Fruit fly (Drosophila melanogaster) whole organism, prepupa: ENCODE data around the gene CG14074.

Experiments
- Blimp-1 ChIP-seq: fragments of 200-800 bp; sonication (Bioruptor generic); optimal IDR thresholded peaks from 3 replicates; lab custom pipeline; 2017; ENCODE audit warnings: missing biosample characterization, missing genetic modification characterization, mild to moderate bottlenecking, moderate library complexity, missing genetic modification reagents
- CG10631 ChIP-seq: fragments of 200-800 bp; sonication (Bioruptor generic); optimal IDR thresholded peaks from 2 replicates; lab custom pipeline; 2016; ENCODE audit warnings: missing biosample characterization, missing genetic modification characterization
- CG10669 ChIP-seq: fragments of 200-800 bp; sonication (Bioruptor generic); optimal IDR thresholded peaks from 3 replicates; lab custom pipeline; 2018; ENCODE audit warnings: missing biosample characterization, mild to moderate bottlenecking, missing genetic modification characterization, moderate library complexity
- CG11294 ChIP-seq: fragments of 200-800 bp; sonication (Bioruptor generic); IDR thresholded peaks from 2 replicates; pipeline ENCODE4 v1.3.6; 2022; ENCODE audit warnings: missing biosample characterization, missing genetic modification characterization
- CG15336 ChIP-seq: fragments of 200-800 bp; sonication (Bioruptor generic); IDR thresholded peaks from 2 replicates; pipeline ENCODE4 v1.3.6; 2022; ENCODE audit warnings: missing biosample characterization, missing genetic modification characterization
- CG16779 ChIP-seq: fragments of 200-800 bp; sonication (Bioruptor generic); optimal IDR thresholded peaks from 3 replicates; lab custom pipeline; 2017; ENCODE audit warnings: missing biosample characterization, mild to moderate bottlenecking, missing genetic modification characterization
- CG3032 ChIP-seq: fragments of 200-800 bp; optimal IDR thresholded peaks from 2 replicates; lab custom pipeline; 2019; ENCODE audit warnings: missing biosample characterization, mild to moderate bottlenecking, missing genetic modification characterization, moderate library complexity
- CG32006 ChIP-seq: fragments of 200-800 bp; sonication (Bioruptor generic); optimal IDR thresholded peaks from 3 replicates; lab custom pipeline; 2017; ENCODE audit warnings: missing biosample characterization, mild to moderate bottlenecking, missing genetic modification characterization
- CG34406 ChIP-seq: fragments of 200-800 bp; sonication (Bioruptor generic); optimal IDR thresholded peaks from 3 replicates; lab custom pipeline; 2016; ENCODE audit warnings: missing biosample characterization, missing genetic modification characterization
- CG3919 ChIP-seq: fragments of 200-800 bp; sonication (Bioruptor generic); optimal IDR thresholded peaks from 3 replicates; lab custom pipeline; 2016; ENCODE audit warnings: missing biosample characterization, missing genetic modification characterization
- CG6163 ChIP-seq: fragments of 200-800 bp; sonication (Bioruptor generic); IDR thresholded peaks from 3 replicates; pipeline ENCODE4 v1.3.6; 2022; ENCODE audit warnings: missing biosample characterization, missing genetic modification characterization
- CG6276 ChIP-seq: fragments of 200-800 bp; sonication (Bioruptor generic); optimal IDR thresholded peaks from 2 replicates; lab custom pipeline; 2017; ENCODE audit warnings: missing biosample characterization, mild to moderate bottlenecking, missing genetic modification characterization
- CG6808 ChIP-seq: fragments of 200-800 bp; sonication (Bioruptor generic); optimal IDR thresholded peaks from 3 replicates; lab custom pipeline; 2017; ENCODE audit warnings: missing biosample characterization, missing genetic modification characterization, mild to moderate bottlenecking, moderate library complexity, missing genetic modification reagents
- CG6854 ChIP-seq: fragments of 200-800 bp; sonication (Bioruptor generic); optimal IDR thresholded peaks from 2 replicates; lab custom pipeline; 2017; ENCODE audit warnings: missing biosample characterization, mild to moderate bottlenecking, missing genetic modification characterization
- CG8119 ChIP-seq: fragments of 200-800 bp; sonication (Bioruptor generic); IDR thresholded peaks from 3 replicates; pipeline ENCODE4 v1.3.6; 2022; ENCODE audit warnings: missing biosample characterization, missing genetic modification characterization
- CG8319 ChIP-seq: fragments of 200-800 bp; sonication (Bioruptor generic); optimal IDR thresholded peaks from 3 replicates; lab custom pipeline; 2016; ENCODE audit warnings: missing biosample characterization, missing genetic modification characterization
- CG8632 ChIP-seq: fragments of 200-800 bp; sonication (Bioruptor generic); optimal IDR thresholded peaks from 3 replicates; lab custom pipeline; 2016; ENCODE audit warnings: missing biosample characterization, missing genetic modification characterization
- CG9139 ChIP-seq: fragments of 200-800 bp; sonication (Bioruptor generic); optimal IDR thresholded peaks from 3 replicates; lab custom pipeline; 2017; ENCODE audit warnings: missing biosample characterization, mild to moderate bottlenecking, missing genetic modification characterization
- Eip75B ChIP-seq: fragments of 200-800 bp; sonication (Bioruptor generic); optimal IDR thresholded peaks from 3 replicates; lab custom pipeline; 2016; ENCODE audit warnings: missing biosample characterization, missing genetic modification characterization
- Eip78C ChIP-seq: fragments of 200-800 bp; sonication (Bioruptor generic); peaks from one replicate; lab custom pipeline; 2016; ENCODE audit warnings: missing biosample characterization, missing genetic modification characterization
- Ets96B ChIP-seq: fragments of 200-800 bp; optimal IDR thresholded peaks from 2 replicates; lab custom pipeline; 2019; ENCODE audit warnings: missing biosample characterization, mild to moderate bottlenecking, missing genetic modification characterization, moderate library complexity
- Gug ChIP-seq: fragments of 200-800 bp; sonication (Bioruptor generic); IDR thresholded peaks from 2 replicates; pipeline ENCODE4 v1.3.6; 2022; ENCODE audit warnings: missing biosample characterization, missing genetic modification characterization
- Hr4 ChIP-seq: fragments of 200-800 bp; sonication (Bioruptor generic); optimal IDR thresholded peaks from 3 replicates; lab custom pipeline; 2016; ENCODE audit warnings: missing biosample characterization, missing genetic modification characterization
- Lpt ChIP-seq: fragments of 200-800 bp; sonication (Bioruptor generic); optimal IDR thresholded peaks from 3 replicates; lab custom pipeline; 2016; ENCODE audit warnings: missing biosample characterization, missing genetic modification characterization
- Met ChIP-seq: fragments of 200-800 bp; sonication (Bioruptor generic); optimal IDR thresholded peaks from 3 replicates; lab custom pipeline; 2016; ENCODE audit warnings: missing biosample characterization, missing genetic modification characterization
- OdsH ChIP-seq: fragments of 200-800 bp; sonication (Bioruptor generic); optimal IDR thresholded peaks from 3 replicates; lab custom pipeline; 2016; ENCODE audit warnings: missing biosample characterization, missing genetic modification characterization
- Smox ChIP-seq: fragments of 200-800 bp; sonication (Bioruptor generic); optimal IDR thresholded peaks from 3 replicates; lab custom pipeline; 2016; ENCODE audit warnings: missing biosample characterization, missing genetic modification characterization
- Sox102F ChIP-seq: fragments of 200-800 bp; sonication (Bioruptor generic); optimal IDR thresholded peaks from 2 replicates; lab custom pipeline; 2016; ENCODE audit warnings: missing biosample characterization, mild to moderate bottlenecking, missing genetic modification characterization
- Sox14 ChIP-seq: fragments of 200-800 bp; sonication (Bioruptor generic); optimal IDR thresholded peaks from 3 replicates; lab custom pipeline; 2016; ENCODE audit warnings: missing biosample characterization, missing genetic modification characterization
- acj6 ChIP-seq: fragments of 200-800 bp; sonication (Bioruptor generic); optimal IDR thresholded peaks from 3 replicates; lab custom pipeline; 2016; ENCODE audit warnings: missing biosample characterization, missing genetic modification characterization
- eg ChIP-seq: fragments of 200-800 bp; sonication (Bioruptor generic); IDR thresholded peaks from 3 replicates; pipeline ENCODE4 v1.3.6; 2022; ENCODE audit warnings: missing biosample characterization, missing genetic modification characterization
- esn ChIP-seq: fragments of 200-800 bp; sonication (Bioruptor generic); optimal IDR thresholded peaks from 2 replicates; lab custom pipeline; 2016; ENCODE audit warnings: missing biosample characterization, mild to moderate bottlenecking, missing genetic modification characterization, moderate library complexity
- fd85E ChIP-seq: fragments of 200-800 bp; sonication (Bioruptor generic); optimal IDR thresholded peaks from 3 replicates; lab custom pipeline; 2016; ENCODE audit warnings: missing biosample characterization, missing genetic modification characterization
- net ChIP-seq: fragments of 200-800 bp; sonication (Bioruptor generic); optimal IDR thresholded peaks from 3 replicates; lab custom pipeline; 2016; ENCODE audit warnings: missing biosample characterization, missing genetic modification characterization
- pdm3 ChIP-seq: fragments of 200-800 bp; sonication (Bioruptor generic); optimal IDR thresholded peaks from 3 replicates; lab custom pipeline; 2016; ENCODE audit warnings: missing biosample characterization, missing genetic modification characterization
- spab ChIP-seq: fragments of 200-800 bp; sonication (Bioruptor generic); optimal IDR thresholded peaks from 2 replicates; lab custom pipeline; 2017; ENCODE audit warnings: missing biosample characterization, mild to moderate bottlenecking, missing genetic modification characterization, missing genetic modification reagents
- ss ChIP-seq, 2 experiments: fragments of 200-800 bp; sonication (Bioruptor generic); optimal IDR thresholded peaks; 2 replicates in 1 of 2; 3 replicates in 1 of 2; lab custom pipeline; 2017 to 2018; ENCODE audit warnings: mild to moderate bottlenecking in 2 of 2, missing biosample characterization in 2 of 2, missing genetic modification characterization in 2 of 2, moderate library complexity in 1 of 2
- svp ChIP-seq: fragments of 200-800 bp; sonication (Bioruptor generic); peaks from one replicate; lab custom pipeline; 2016; ENCODE audit warnings: missing biosample characterization, missing genetic modification characterization
- topi ChIP-seq: fragments of 200-800 bp; sonication (Bioruptor generic); optimal IDR thresholded peaks from 3 replicates; lab custom pipeline; 2016; ENCODE audit warnings: missing biosample characterization, missing genetic modification characterization
- vri ChIP-seq: fragments of 200-800 bp; sonication (Bioruptor generic); optimal IDR thresholded peaks from 3 replicates; lab custom pipeline; 2016; ENCODE audit warnings: missing biosample characterization, mild to moderate bottlenecking, missing genetic modification characterization

The CG14074 gene

dm6 chr3L:18889222-18889866, 23.3 kb downstream of the CG14074 start:
- TF ChIP-seq Smox (GFP tag; lab: Kevin White, UChicago) (peak; percentile 5), CG16779 (tag; lab: Kevin White, UChicago) (peak; percentile 30), OdsH (peak; percentile 25), Hr4 (no peak), Sox102F (GFP tag; lab: Kevin White, UChicago) (peak; percentile 10), fd85E (no peak), CG6163 (GFP tag; lab: Robert Waterston, UW) (peak; percentile 29; the same call in 1 of the 3 replicates), CG34406 (GFP tag; lab: Kevin White, UChicago) (no peak), CG8319 (no peak), CG8632 (GFP tag; lab: Kevin White, UChicago) (peak; percentile 1), net (peak; percentile 46), spab (GFP tag; lab: Kevin White, UChicago) (peak; percentile 36), CG3032 (tag; lab: Kevin White, UChicago) (peak; percentile 8), CG15336 (peak; percentile 31; the same call in 1 of the 2 replicates), CG32006 (GFP tag; lab: Kevin White, UChicago) (peak; percentile 7), CG6276 (GFP tag; lab: Kevin White, UChicago) (peak; percentile 65), eg (GFP tag; lab: Robert Waterston, UW) (no peak; the same call in 2 of the 3 replicates), Lpt (GFP tag; lab: Kevin White, UChicago) (peak; percentile 16), topi (GFP tag; lab: Kevin White, UChicago) (peak; percentile 14), Sox14 (GFP tag; lab: Kevin White, UChicago) (peak; percentile 10), CG6808 (GFP tag; lab: Kevin White, UChicago) (peak; percentile 71), CG8119 (GFP tag; lab: Robert Waterston, UW) (no peak), Gug (GFP tag; lab: Robert Waterston, UW) (0 out of 2 replicates have a peak, but pooled peaks have one; percentile 27), Blimp-1 (GFP tag; lab: Kevin White, UChicago) (no peak), Ets96B (tag; lab: Kevin White, UChicago) (peak; percentile 12), CG10669 (GFP tag; lab: Kevin White, UChicago) (peak; percentile 23), Eip75B (GFP tag; lab: Kevin White, UChicago) (no peak), CG10631 (GFP tag; lab: Kevin White, UChicago) (peak; percentile 3), CG3919 (GFP tag; lab: Kevin White, UChicago) (no peak), pdm3 (peak; percentile 19), Eip78C (peak; percentile 80), Met (GFP tag; lab: Kevin White, UChicago) (peak; percentile 48), ss (GFP tag; optimal IDR thresholded peaks at IDR 0.05; lab: Kevin White, UChicago) (peak in 1 of 2 experiments; percentile 78), acj6 (peak; percentile 10), CG9139 (GFP tag; lab: Kevin White, UChicago) (peak; percentile 70), esn (GFP tag; lab: Kevin White, UChicago) (peak; percentile 35), CG11294 (GFP tag; lab: Robert Waterston, UW) (peak; percentile 16; the same call in 1 of the 2 replicates), vri (GFP tag; lab: Kevin White, UChicago) (peak; percentile 41), svp (GFP tag; lab: Kevin White, UChicago) (peak; percentile 94), CG6854 (GFP tag; lab: Kevin White, UChicago) (peak; percentile 16)
